Worm (Caenorhabditis elegans) whole organism, mixed stage, embryonic: Measurements from ENCODE around the gene C50C3.5.

Experiments used
- ceh-39 ChIP-seq: fragments of 150-350 bp; optimal IDR thresholded peaks from 2 replicates; lab custom pipeline; 2014; ENCODE audit warnings: missing biosample characterization, missing genetic modification characterization
- nhr-76 ChIP-seq: sonication (generic microtip); optimal IDR thresholded peaks from 2 replicates; lab custom pipeline; 2017; ENCODE audit warnings: missing biosample characterization, missing genetic modification characterization
- pha-4 ChIP-seq: fragments of 150-350 bp; optimal IDR thresholded peaks from 2 replicates; lab custom pipeline; 2018; ENCODE audit warnings: missing biosample characterization, missing genetic modification reagents, missing genetic modification characterization
- unc-39 ChIP-seq: fragments of 150-350 bp; optimal IDR thresholded peaks from 2 replicates; lab custom pipeline; 2014; ENCODE audit warnings: missing biosample characterization, missing genetic modification characterization

- no peak for TF ChIP-seq unc-39 (tag; lab: Kevin White, UChicago)
- TF ChIP-seq nhr-76 (tag; lab: Kevin White, UChicago) = no peak
- TF ChIP-seq pha-4 (tag; lab: Kevin White, UChicago) = no peak
- TF ChIP-seq ceh-39 (tag; lab: Kevin White, UChicago) = no peak
These were observed 23.7 kb downstream of the C50C3.5 start, which contains the start of gene snb-5 for ce11 chrIII:8202754-8203153.
